Worm (Caenorhabditis elegans): Measurements from ENCODE around the gene T27E7.9.

- TF ChIP-seq T22C8.4 (GFP tag; IDR thresholded peaks at IDR 0.05) (no peak), ztf-23 (GFP tag; IDR thresholded peaks at IDR 0.05) (no peak), ztf-29 (GFP tag; IDR thresholded peaks at IDR 0.05) (no peak), flt-1 (GFP tag; IDR thresholded peaks at IDR 0.05) (no peak)
These were observed 45.0 kb upstream of the T27E7.9 start for ce11 chrIV:14594249-14594648.
